Fruit fly (Drosophila melanogaster): ENCODE results near the gene mor.
A peak's percentile ranks its signal among the peaks of the same experiment; 100 is the strongest.

mor gene

dm6 chr3R:15974235-15974634 is 1.5 kb upstream of the mor start (continued):
- TF ChIP-seq CG13424 (tag; optimal IDR thresholded peaks at IDR 0.05): peak; percentile 89
- no peak for TF ChIP-seq CG7372 (GFP tag; IDR thresholded peaks at IDR 0.05)
- TF ChIP-seq Sox102F (GFP tag; optimal IDR thresholded peaks at IDR 0.05): peak; percentile 90
- peak; percentile 64 for TF ChIP-seq chn (GFP tag; optimal IDR thresholded peaks at IDR 0.05)
- TF ChIP-seq jing (GFP tag; optimal IDR thresholded peaks at IDR 0.05): peak; percentile 65
- peak; percentile 48 for TF ChIP-seq CG8359 (GFP tag; optimal IDR thresholded peaks at IDR 0.05; ENCODE audit: borderline replicate concordance)
- TF ChIP-seq CG8924 (tag; optimal IDR thresholded peaks at IDR 0.05): peak; percentile 82
- peak; percentile 47 for TF ChIP-seq ems (GFP tag; optimal IDR thresholded peaks at IDR 0.05)
- peak; percentile 61 for TF ChIP-seq onecut (GFP tag; IDR thresholded peaks at IDR 0.05)
- TF ChIP-seq Dek (tag; optimal IDR thresholded peaks at IDR 0.05): peak; percentile 74
- peak; percentile 69 for TF ChIP-seq da (GFP tag; optimal IDR thresholded peaks at IDR 0.05)
- peak; percentile 61 for TF ChIP-seq run (tag; optimal IDR thresholded peaks at IDR 0.05)
- TF ChIP-seq CG1832 (GFP tag; optimal IDR thresholded peaks at IDR 0.05): no peak
- peak; percentile 19 for TF ChIP-seq Lhr (GFP tag; optimal IDR thresholded peaks at IDR 0.05)
- TF ChIP-seq CG16815 (GFP tag; optimal IDR thresholded peaks at IDR 0.05): peak; percentile 56
- no peak for TF ChIP-seq h (optimal IDR thresholded peaks at IDR 0.05)
- TF ChIP-seq Dref (GFP tag; IDR thresholded peaks at IDR 0.05): no peak
- TF ChIP-seq Nf-YB (GFP tag; optimal IDR thresholded peaks at IDR 0.05): peak; percentile 42
- peak; percentile 83 for TF ChIP-seq CG9609 (GFP tag; optimal IDR thresholded peaks at IDR 0.05)
- TF ChIP-seq phol (tag; optimal IDR thresholded peaks at IDR 0.05): peak; percentile 87
- peak; percentile 91 for TF ChIP-seq lab (GFP tag; optimal IDR thresholded peaks at IDR 0.05)
- no peak for TF ChIP-seq CG11695 (GFP tag; IDR thresholded peaks at IDR 0.05)
- peak; percentile 73; the same call in 2 of the 3 replicates for TF ChIP-seq CG11093 (GFP tag; IDR thresholded peaks at IDR 0.05)
- peak; percentile 50 for TF ChIP-seq CG6683 (GFP tag; optimal IDR thresholded peaks at IDR 0.05)
- TF ChIP-seq CG13894 (tag; optimal IDR thresholded peaks at IDR 0.05): peak; percentile 16
- peak; percentile 76 for TF ChIP-seq CG9437 (GFP tag; optimal IDR thresholded peaks at IDR 0.05)
- TF ChIP-seq exex (tag; optimal IDR thresholded peaks at IDR 0.05): peak; percentile 15
- TF ChIP-seq CG2678 (tag; optimal IDR thresholded peaks at IDR 0.05): peak; percentile 91
- peak; percentile 75 for TF ChIP-seq Bteb2 (GFP tag; optimal IDR thresholded peaks at IDR 0.05)
- TF ChIP-seq CG11085 (GFP tag; IDR thresholded peaks at IDR 0.05): no peak
- TF ChIP-seq CG12744 (GFP tag; optimal IDR thresholded peaks at IDR 0.05): peak; percentile 51
- TF ChIP-seq CG30431 (GFP tag; optimal IDR thresholded peaks at IDR 0.05): peak; percentile 58
- no peak for TF ChIP-seq ham (GFP tag; IDR thresholded peaks at IDR 0.05)
- TF ChIP-seq sqz (GFP tag; optimal IDR thresholded peaks at IDR 0.05): peak; percentile 68
- no peak for TF ChIP-seq MESR4 (GFP tag; optimal IDR thresholded peaks at IDR 0.05)
- peak; percentile 64 for TF ChIP-seq NK7.1 (GFP tag; optimal IDR thresholded peaks at IDR 0.05)
- TF ChIP-seq pnt (GFP tag; optimal IDR thresholded peaks at IDR 0.05): peak; percentile 78
- TF ChIP-seq cwo (GFP tag; optimal IDR thresholded peaks at IDR 0.05): peak; percentile 81
- TF ChIP-seq CG3065 (GFP tag; optimal IDR thresholded peaks at IDR 0.05): peak; percentile 6
- TF ChIP-seq CG7745 (tag; optimal IDR thresholded peaks at IDR 0.05): no peak
- peak; percentile 28 for TF ChIP-seq sd (tag; optimal IDR thresholded peaks at IDR 0.05)
- TF ChIP-seq Fer1 (GFP tag; optimal IDR thresholded peaks at IDR 0.05): peak; percentile 84
- TF ChIP-seq wek (GFP tag; optimal IDR thresholded peaks at IDR 0.05): peak; percentile 32
- TF ChIP-seq pb (GFP tag; optimal IDR thresholded peaks at IDR 0.05): peak; percentile 70
- peak; percentile 50 for TF ChIP-seq oc (tag; optimal IDR thresholded peaks at IDR 0.05)
- TF ChIP-seq Mes4 (GFP tag; optimal IDR thresholded peaks at IDR 0.05): peak; percentile 71
- peak; percentile 75 for TF ChIP-seq nau (GFP tag; optimal IDR thresholded peaks at IDR 0.05)
- peak; percentile 70 for TF ChIP-seq maf-S (GFP tag; optimal IDR thresholded peaks at IDR 0.05)
- TF ChIP-seq fd64A (GFP tag; optimal IDR thresholded peaks at IDR 0.05): peak; percentile 71
- peak; percentile 64 for TF ChIP-seq fu2 (GFP tag; optimal IDR thresholded peaks at IDR 0.05)
- peak; percentile 70 for TF ChIP-seq CHES-1-like (GFP tag; optimal IDR thresholded peaks at IDR 0.05)

All from whole organism, embryonic.